Fruit fly (Drosophila melanogaster): ENCODE data around the gene CG44362.

CG44362 gene

DNA sequence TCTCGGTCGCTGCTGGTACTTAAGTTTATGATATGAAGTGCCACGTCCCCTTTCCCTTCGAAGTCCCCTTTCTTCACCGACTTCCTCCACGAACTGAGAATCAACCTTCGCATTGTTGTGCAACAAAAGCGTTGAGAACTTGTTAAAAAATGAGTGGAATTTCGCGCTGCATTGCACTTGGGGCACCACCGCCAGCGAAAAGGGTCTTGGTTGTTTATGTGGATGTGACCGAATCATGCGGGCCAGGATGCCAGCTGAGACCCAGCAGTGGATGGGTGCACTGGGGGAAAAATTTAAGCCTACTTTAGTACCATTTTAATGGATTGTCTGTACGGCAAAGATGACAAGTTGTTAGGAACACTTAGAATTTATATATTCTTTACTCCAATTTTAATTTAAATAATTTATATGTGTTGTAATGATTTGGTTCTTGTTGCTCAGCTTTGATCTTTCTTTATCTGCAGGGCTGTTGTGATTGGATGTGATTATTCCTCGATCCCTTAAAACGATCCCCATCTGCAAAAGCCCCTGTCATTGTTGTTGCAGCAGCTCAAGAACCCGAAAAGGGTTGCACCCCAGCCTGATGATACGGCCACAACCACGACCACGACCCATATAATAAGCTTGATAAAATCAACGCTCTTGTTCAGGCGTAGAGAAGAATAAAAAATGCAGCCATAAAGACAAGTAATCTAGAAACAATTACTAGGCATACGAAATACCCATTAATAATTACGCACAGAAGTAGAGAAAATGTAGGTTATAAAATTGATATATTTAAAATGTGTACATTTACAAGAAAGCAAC lies 15.2 kb upstream of the CG44362 start:
- no peak for TF ChIP-seq cnc (optimal IDR thresholded peaks at IDR 0.05)
- no peak for TF ChIP-seq Crg-1 (GFP tag; optimal IDR thresholded peaks at IDR 0.05)
- no peak for TF ChIP-seq bab1 (GFP tag; optimal IDR thresholded peaks at IDR 0.05)
- no peak for TF ChIP-seq CG7101 (tag; optimal IDR thresholded peaks at IDR 0.05)
- TF ChIP-seq Hr96 (GFP tag; optimal IDR thresholded peaks at IDR 0.05): no peak
- TF ChIP-seq toe (GFP tag; optimal IDR thresholded peaks at IDR 0.05): no peak

DNA sequence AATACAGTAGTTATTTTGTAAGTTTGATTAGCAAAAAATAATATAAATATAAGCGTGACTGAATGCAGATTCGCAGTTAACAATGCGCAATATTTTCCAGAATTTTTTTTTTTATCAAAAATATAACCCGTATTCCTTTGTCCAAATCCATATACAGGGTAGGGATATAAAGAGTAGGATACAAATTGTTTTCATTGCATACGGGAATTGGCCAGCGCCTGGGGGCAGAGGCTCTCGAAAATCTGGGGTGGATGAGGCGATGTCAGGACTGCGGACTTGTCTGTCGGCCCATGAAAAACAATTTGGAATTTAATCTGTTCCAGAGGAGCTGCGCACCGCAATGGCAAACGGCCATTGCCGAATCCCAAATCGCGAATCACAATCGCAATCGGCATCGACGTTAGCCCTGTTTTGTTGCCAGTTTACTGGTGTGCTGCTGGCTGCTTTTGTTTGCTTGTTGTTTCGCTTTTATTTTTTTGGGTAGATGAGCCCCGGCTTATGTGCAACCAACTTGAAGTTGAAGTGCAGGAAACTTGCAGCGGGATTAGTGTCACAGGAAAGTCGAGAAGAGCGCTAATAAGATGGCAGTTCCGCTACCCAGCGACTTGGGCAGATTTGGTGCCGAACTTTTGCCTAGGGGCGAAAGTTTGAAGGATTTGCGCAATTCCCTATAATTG lies 14.5 kb upstream of the CG44362 start:
- TF ChIP-seq CG5204 (GFP tag; optimal IDR thresholded peaks at IDR 0.05) (no peak), ovo (GFP tag; optimal IDR thresholded peaks at IDR 0.05) (no peak), CG12768 (GFP tag; optimal IDR thresholded peaks at IDR 0.05) (no peak), kay (GFP tag; ENCODE audit: borderline replicate concordance) (no peak), cnc (optimal IDR thresholded peaks at IDR 0.05) (no peak), Mnt (GFP tag; optimal IDR thresholded peaks at IDR 0.05) (no peak), tj (GFP tag; optimal IDR thresholded peaks at IDR 0.05) (no peak), pad (GFP tag; optimal IDR thresholded peaks at IDR 0.05) (no peak), CG7101 (tag; optimal IDR thresholded peaks at IDR 0.05) (no peak), Clk (GFP tag; optimal IDR thresholded peaks at IDR 0.05) (no peak), Hr96 (GFP tag; optimal IDR thresholded peaks at IDR 0.05) (no peak), toe (GFP tag; optimal IDR thresholded peaks at IDR 0.05) (no peak), cic (GFP tag; optimal IDR thresholded peaks at IDR 0.05) (no peak)

DNA sequence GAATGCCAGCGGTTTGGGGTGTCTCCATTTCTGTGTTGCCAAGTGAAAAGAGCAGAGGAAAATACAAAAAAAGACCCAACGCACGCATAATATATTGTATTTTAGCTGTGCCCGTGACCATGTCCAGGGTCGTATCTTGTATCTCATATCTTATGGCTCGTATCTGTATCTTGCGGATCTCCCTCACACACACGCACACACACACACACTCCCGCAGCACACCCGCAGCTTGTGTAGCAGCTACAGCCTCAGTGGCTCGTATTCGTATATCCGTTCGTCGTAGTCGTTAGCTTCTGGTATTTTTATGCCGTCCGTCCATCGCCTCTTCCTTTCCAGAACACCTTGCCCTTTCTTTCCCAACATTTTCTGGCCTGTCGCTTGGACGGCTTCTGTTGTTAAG lies 13.1 kb upstream of the CG44362 start:
- no peak for TF ChIP-seq ovo (GFP tag; optimal IDR thresholded peaks at IDR 0.05)
- TF ChIP-seq pad (GFP tag; optimal IDR thresholded peaks at IDR 0.05): no peak
- no peak for TF ChIP-seq kay (GFP tag; ENCODE audit: borderline replicate concordance)
- no peak for TF ChIP-seq toe (GFP tag; optimal IDR thresholded peaks at IDR 0.05)
- TF ChIP-seq CG1620 (GFP tag; optimal IDR thresholded peaks at IDR 0.05): no peak

DNA sequence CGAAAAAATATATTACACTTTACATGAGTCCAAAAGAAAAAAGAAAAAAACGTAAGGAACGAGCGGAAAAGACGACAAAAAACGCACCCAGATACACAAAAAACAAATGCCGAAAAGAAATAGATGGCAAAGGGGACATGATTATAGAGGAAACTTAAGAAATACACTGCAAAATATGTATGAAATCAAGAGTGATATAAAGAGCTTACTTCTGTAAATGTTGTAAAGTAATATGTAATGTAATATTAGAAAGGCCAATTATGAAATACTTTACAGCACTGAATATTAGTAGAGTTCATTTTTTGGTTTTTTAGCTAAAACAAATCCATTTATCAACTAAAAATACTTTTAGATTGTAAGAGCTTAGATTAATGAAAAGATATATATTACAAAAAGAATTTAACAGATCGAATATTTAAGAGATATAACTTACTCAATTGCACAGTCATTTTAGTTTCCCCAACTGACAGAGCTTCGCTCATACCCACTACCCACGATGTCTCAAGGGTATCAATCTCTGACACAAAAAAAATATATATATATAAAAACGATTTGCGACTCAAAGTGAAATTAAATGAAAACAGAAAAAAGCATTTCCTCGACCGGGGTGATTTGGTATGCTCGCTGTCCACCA lies 12.4 kb upstream of the CG44362 start:
- TF ChIP-seq tj (GFP tag; optimal IDR thresholded peaks at IDR 0.05) (no peak), Mnt (GFP tag; optimal IDR thresholded peaks at IDR 0.05) (no peak), toe (GFP tag; optimal IDR thresholded peaks at IDR 0.05) (no peak), CG11617 (GFP tag; optimal IDR thresholded peaks at IDR 0.05) (no peak), CG7045 (GFP tag; optimal IDR thresholded peaks at IDR 0.05) (no peak), CG12768 (GFP tag; optimal IDR thresholded peaks at IDR 0.05) (no peak), cnc (optimal IDR thresholded peaks at IDR 0.05) (no peak), CG7101 (tag; optimal IDR thresholded peaks at IDR 0.05) (no peak), Hr96 (GFP tag; optimal IDR thresholded peaks at IDR 0.05) (no peak), CG5204 (GFP tag; optimal IDR thresholded peaks at IDR 0.05) (no peak), Clk (GFP tag; optimal IDR thresholded peaks at IDR 0.05) (no peak), ovo (GFP tag; optimal IDR thresholded peaks at IDR 0.05) (no peak), pad (GFP tag; optimal IDR thresholded peaks at IDR 0.05) (no peak), CG14711 (tag; optimal IDR thresholded peaks at IDR 0.05) (no peak), CG33017 (tag; optimal IDR thresholded peaks at IDR 0.05) (no peak), cic (GFP tag; optimal IDR thresholded peaks at IDR 0.05) (no peak), bab1 (GFP tag; optimal IDR thresholded peaks at IDR 0.05) (no peak), Crg-1 (GFP tag; optimal IDR thresholded peaks at IDR 0.05) (no peak), kay (GFP tag; ENCODE audit: borderline replicate concordance) (no peak)

DNA sequence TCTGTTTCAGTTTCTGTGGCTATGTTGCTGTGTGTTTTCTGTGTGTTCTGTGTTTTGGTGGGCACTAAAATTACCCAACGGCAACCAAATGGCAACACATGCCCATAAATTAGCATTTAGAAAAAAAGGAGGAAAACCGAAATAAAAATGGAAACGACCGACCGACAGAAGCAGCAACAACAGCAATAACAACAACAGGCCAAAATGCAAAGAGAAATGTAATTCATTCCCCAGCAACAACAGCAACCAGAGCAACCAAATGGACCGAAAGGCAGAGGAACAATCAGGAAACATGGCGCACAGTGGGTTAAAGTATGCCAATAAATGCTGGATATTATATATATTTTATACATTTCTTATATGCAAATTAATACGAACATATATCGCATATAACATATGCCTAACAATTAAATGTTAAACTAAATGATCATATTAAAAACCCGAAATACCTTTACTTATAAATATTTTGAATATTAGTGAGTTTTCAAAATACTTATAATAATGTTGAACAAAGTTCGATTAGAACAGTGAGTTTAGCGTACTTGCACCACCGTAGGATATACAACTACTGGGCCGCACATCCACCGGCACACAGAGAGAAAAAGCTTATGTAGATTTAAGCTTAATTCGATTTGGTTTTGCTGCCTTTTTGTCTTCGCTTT lies 8.2 kb upstream of the CG44362 start:
- TF ChIP-seq kay (GFP tag; ENCODE audit: borderline replicate concordance) (no peak), Mnt (GFP tag; optimal IDR thresholded peaks at IDR 0.05) (no peak), bab1 (GFP tag; optimal IDR thresholded peaks at IDR 0.05) (no peak), toe (GFP tag; optimal IDR thresholded peaks at IDR 0.05) (no peak), Crg-1 (GFP tag; optimal IDR thresholded peaks at IDR 0.05) (no peak), cic (GFP tag; optimal IDR thresholded peaks at IDR 0.05) (no peak), cnc (optimal IDR thresholded peaks at IDR 0.05) (no peak), CG11617 (GFP tag; optimal IDR thresholded peaks at IDR 0.05) (no peak), pad (GFP tag; optimal IDR thresholded peaks at IDR 0.05) (no peak), CG33017 (tag; optimal IDR thresholded peaks at IDR 0.05) (no peak), tj (GFP tag; optimal IDR thresholded peaks at IDR 0.05) (no peak), Clk (GFP tag; optimal IDR thresholded peaks at IDR 0.05) (no peak), CG1620 (GFP tag; optimal IDR thresholded peaks at IDR 0.05) (no peak), CG5204 (GFP tag; optimal IDR thresholded peaks at IDR 0.05) (no peak), CG12768 (GFP tag; optimal IDR thresholded peaks at IDR 0.05) (no peak), CG14711 (tag; optimal IDR thresholded peaks at IDR 0.05) (no peak), CG7101 (tag; optimal IDR thresholded peaks at IDR 0.05) (no peak), Hr96 (GFP tag; optimal IDR thresholded peaks at IDR 0.05) (no peak)

DNA sequence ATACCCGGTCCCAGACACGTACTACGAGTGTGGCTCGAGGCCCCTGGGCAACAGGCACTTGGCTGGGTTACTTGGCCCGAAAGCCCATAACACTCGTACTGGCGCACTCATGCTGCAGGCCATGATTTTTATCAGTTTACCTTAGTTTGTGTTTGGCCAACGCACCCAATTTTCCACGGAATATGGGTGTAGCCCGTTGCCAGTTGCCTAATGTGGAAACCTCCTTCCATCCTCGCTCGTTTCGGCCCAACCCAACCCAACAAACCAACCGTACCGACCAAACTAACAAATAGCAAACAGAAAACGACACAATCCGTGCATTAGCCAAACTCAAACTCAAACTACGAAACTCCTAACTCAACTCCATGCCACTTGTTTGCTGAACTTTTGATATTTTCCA lies 3.5 kb upstream of the CG44362 start:
- TF ChIP-seq Crg-1 (GFP tag; optimal IDR thresholded peaks at IDR 0.05) (no peak), CG11617 (GFP tag; optimal IDR thresholded peaks at IDR 0.05) (no peak), pad (GFP tag; optimal IDR thresholded peaks at IDR 0.05) (no peak), CG7045 (GFP tag; optimal IDR thresholded peaks at IDR 0.05) (no peak), Hr96 (GFP tag; optimal IDR thresholded peaks at IDR 0.05) (no peak), CG12768 (GFP tag; optimal IDR thresholded peaks at IDR 0.05) (no peak), ovo (GFP tag; optimal IDR thresholded peaks at IDR 0.05) (no peak), tj (GFP tag; optimal IDR thresholded peaks at IDR 0.05) (no peak), CG33017 (tag; optimal IDR thresholded peaks at IDR 0.05) (no peak), CG5204 (GFP tag; optimal IDR thresholded peaks at IDR 0.05) (no peak), cic (GFP tag; optimal IDR thresholded peaks at IDR 0.05) (no peak), bab1 (GFP tag; optimal IDR thresholded peaks at IDR 0.05) (no peak), Clk (GFP tag; optimal IDR thresholded peaks at IDR 0.05) (no peak), CG14711 (tag; optimal IDR thresholded peaks at IDR 0.05) (no peak), Mnt (GFP tag; optimal IDR thresholded peaks at IDR 0.05) (no peak), toe (GFP tag; optimal IDR thresholded peaks at IDR 0.05) (no peak), kay (GFP tag; ENCODE audit: borderline replicate concordance) (no peak)

Data from whole organism, adult.